Worm (Caenorhabditis elegans) whole organism, L2 larva: ENCODE data around the gene K09A9.6.

Source experiments
- F13H6.1 ChIP-seq: sonication (generic microtip); optimal IDR thresholded peaks from 2 replicates; lab custom pipeline; 2016; ENCODE audit warnings: missing genetic modification characterization, missing compliant biosample characterization
- R02D3.7 ChIP-seq: fragments of 150-350 bp; optimal IDR thresholded peaks from 2 replicates; lab custom pipeline; 2014; ENCODE audit warnings: missing biosample characterization, missing genetic modification characterization
- Y55F3AM.14 ChIP-seq: fragments of 200-800 bp; sonication (Bioruptor generic); optimal IDR thresholded peaks from 2 replicates; lab custom pipeline; 2018; ENCODE audit warnings: mild to moderate bottlenecking, missing genetic modification characterization, missing compliant biosample characterization
- ZK546.5 ChIP-seq: sonication (generic microtip); optimal IDR thresholded peaks from 2 replicates; lab custom pipeline; 2017; ENCODE audit warnings: missing biosample characterization, missing genetic modification characterization
- alr-1 ChIP-seq: fragments of 150-350 bp; optimal IDR thresholded peaks from 2 replicates; lab custom pipeline; 2014; ENCODE audit warnings: missing biosample characterization, missing genetic modification characterization
- ama-1 ChIP-seq: fragments of 150-350 bp; optimal IDR thresholded peaks from 2 replicates; lab custom pipeline; 2018; ENCODE audit warnings: inconsistent platforms
- blmp-1 ChIP-seq: sonication (generic microtip); optimal IDR thresholded peaks from 2 replicates; lab custom pipeline; 2017; ENCODE audit warnings: missing genetic modification characterization, mild to moderate bottlenecking, missing compliant biosample characterization, antibody characterized with exemption, moderate library complexity; ENCODE audit not compliant: insufficient read depth
- ceh-16 ChIP-seq: fragments of 150-350 bp; optimal IDR thresholded peaks from 2 replicates; lab custom pipeline; 2014; ENCODE audit warnings: missing biosample characterization, missing genetic modification characterization
- ceh-82 ChIP-seq: fragments of 150-350 bp; optimal IDR thresholded peaks from 2 replicates; lab custom pipeline; 2014; ENCODE audit warnings: missing biosample characterization, missing genetic modification characterization
- dmd-4 ChIP-seq: sonication (generic microtip); optimal IDR thresholded peaks from 2 replicates; lab custom pipeline; 2017; ENCODE audit warnings: missing biosample characterization, missing genetic modification characterization
- egl-27 ChIP-seq: sonication (generic microtip); optimal IDR thresholded peaks from 3 replicates; lab custom pipeline; 2017; ENCODE audit warnings: missing biosample characterization, missing genetic modification reagents, missing genetic modification characterization
- elt-1 ChIP-seq: fragments of 150-350 bp; optimal IDR thresholded peaks from 2 replicates; lab custom pipeline; 2014; ENCODE audit warnings: missing biosample characterization, missing genetic modification characterization
- fos-1 ChIP-seq: fragments of 150-350 bp; optimal IDR thresholded peaks from 2 replicates; lab custom pipeline; 2014; ENCODE audit warnings: missing biosample characterization, missing genetic modification characterization
- lin-39 ChIP-seq: fragments of 150-350 bp; optimal IDR thresholded peaks from 2 replicates; lab custom pipeline; 2014; ENCODE audit warnings: missing biosample characterization, missing genetic modification reagents, missing genetic modification characterization
- lsy-2 ChIP-seq, 2 experiments: fragments of 150-350 bp in 1 of 2; sonication (generic microtip) in 1 of 2; optimal IDR thresholded peaks; 2 replicates each; lab custom pipeline; 2014 to 2017; ENCODE audit warnings: missing biosample characterization in 2 of 2, missing genetic modification characterization in 2 of 2
- mab-5 ChIP-seq: fragments of 150-350 bp; optimal IDR thresholded peaks from 2 replicates; lab custom pipeline; 2014; ENCODE audit warnings: missing biosample characterization, missing genetic modification characterization
- nhr-10 ChIP-seq: sonication (generic microtip); optimal IDR thresholded peaks from 2 replicates; lab custom pipeline; 2017; ENCODE audit warnings: missing biosample characterization, missing genetic modification characterization
- nhr-11 ChIP-seq: fragments of 150-350 bp; optimal IDR thresholded peaks from 2 replicates; lab custom pipeline; 2014; ENCODE audit warnings: missing biosample characterization, missing genetic modification characterization
- nhr-12 ChIP-seq: fragments of 150-350 bp; optimal IDR thresholded peaks from 2 replicates; lab custom pipeline; 2014; ENCODE audit warnings: missing biosample characterization, missing genetic modification characterization
- nhr-129 ChIP-seq: fragments of 150-350 bp; optimal IDR thresholded peaks from 2 replicates; lab custom pipeline; 2014; ENCODE audit warnings: missing biosample characterization, missing genetic modification characterization
- nhr-21 ChIP-seq: fragments of 150-350 bp; optimal IDR thresholded peaks from 2 replicates; lab custom pipeline; 2014; ENCODE audit warnings: missing biosample characterization, missing genetic modification characterization
- nhr-23 ChIP-seq: fragments of 150-350 bp; optimal IDR thresholded peaks from 2 replicates; lab custom pipeline; 2014; ENCODE audit warnings: missing biosample characterization, missing genetic modification reagents, missing genetic modification characterization
- nhr-237 ChIP-seq: fragments of 150-350 bp; optimal IDR thresholded peaks from 2 replicates; lab custom pipeline; 2014; ENCODE audit warnings: missing biosample characterization, missing genetic modification characterization
- nhr-77 ChIP-seq: fragments of 150-350 bp; optimal IDR thresholded peaks from 2 replicates; lab custom pipeline; 2014; ENCODE audit warnings: missing biosample characterization, missing genetic modification characterization
- peb-1 ChIP-seq: fragments of 150-350 bp; optimal IDR thresholded peaks from 2 replicates; lab custom pipeline; 2014; ENCODE audit warnings: missing biosample characterization, missing genetic modification characterization
- sem-4 ChIP-seq: fragments of 150-350 bp; optimal IDR thresholded peaks from 2 replicates; lab custom pipeline; 2014; ENCODE audit warnings: missing biosample characterization, missing genetic modification reagents, missing genetic modification characterization
- sma-3 ChIP-seq: sonication (generic microtip); optimal IDR thresholded peaks from 2 replicates; lab custom pipeline; 2016; ENCODE audit warnings: missing genetic modification reagents, missing genetic modification characterization, missing compliant biosample characterization
- sma-9 ChIP-seq, 2 experiments: fragments of 150-350 bp in 1 of 2; sonication (generic microtip) in 1 of 2; optimal IDR thresholded peaks; 2 replicates each; lab custom pipeline; 2014 to 2016; ENCODE audit warnings: missing genetic modification characterization in 2 of 2, mild to moderate bottlenecking in 1 of 2, missing biosample characterization in 1 of 2, missing compliant biosample characterization in 1 of 2, missing genetic modification reagents in 1 of 2, moderate library complexity in 1 of 2
- snpc-4 ChIP-seq: fragments of 150-350 bp; optimal IDR thresholded peaks from 2 replicates; lab custom pipeline; 2014; ENCODE audit warnings: missing biosample characterization, missing genetic modification characterization
- unc-39 ChIP-seq: fragments of 150-350 bp; optimal IDR thresholded peaks from 2 replicates; lab custom pipeline; 2014; ENCODE audit warnings: missing biosample characterization, missing genetic modification characterization
- unc-55 ChIP-seq: fragments of 150-350 bp; sonication (generic microtip); optimal IDR thresholded peaks from 3 replicates; lab custom pipeline; 2014; ENCODE audit warnings: missing biosample characterization, missing genetic modification reagents, missing genetic modification characterization
- unc-62 ChIP-seq: fragments of 150-350 bp; optimal IDR thresholded peaks from 2 replicates; lab custom pipeline; 2014; ENCODE audit warnings: missing biosample characterization, missing genetic modification reagents, missing genetic modification characterization
- zag-1 ChIP-seq: fragments of 150-350 bp; optimal IDR thresholded peaks from 2 replicates; lab custom pipeline; 2014; ENCODE audit warnings: missing biosample characterization, missing genetic modification characterization
- ztf-1 ChIP-seq: fragments of 200-800 bp; sonication (Bioruptor generic); conservative IDR thresholded peaks from 2 replicates; pipeline ENCODE4 v1.3.6; 2022; ENCODE audit warnings: missing genetic modification characterization, missing compliant biosample characterization
- ztf-11 ChIP-seq: sonication (generic microtip); optimal IDR thresholded peaks from 2 replicates; lab custom pipeline; 2017; ENCODE audit warnings: missing biosample characterization, missing genetic modification characterization
- ztf-4 ChIP-seq: fragments of 150-350 bp; optimal IDR thresholded peaks from 2 replicates; lab custom pipeline; 2014; ENCODE audit warnings: missing biosample characterization, missing genetic modification characterization

Gene K09A9.6

ce11 chrX:15567986-15568940, 8.8 kb upstream of the K09A9.6 start, which contains the start of gene dyn-1 (continued):
- TF ChIP-seq elt-1 (tag; lab: Kevin White, UChicago) (no peak), snpc-4 (tag; lab: Kevin White, UChicago) (no peak), unc-39 (no peak), ceh-82 (no peak), ztf-11 (tag; lab: Kevin White, UChicago) (no peak), nhr-10 (tag; lab: Kevin White, UChicago) (no peak), ztf-4 (tag; lab: Kevin White, UChicago) (no peak), blmp-1 (tag; lab: Kevin White, UChicago) (peak; percentile 48), sma-3 (GFP tag; lab: Kevin White, UChicago) (peak; percentile 81), R02D3.7 (tag; lab: Kevin White, UChicago) (no peak), unc-55 (GFP tag; lab: Kevin White, UChicago) (peak; percentile 39), ZK546.5 (tag; lab: Kevin White, UChicago) (no peak), ama-1 (lab: Kevin White, UChicago) (no peak), zag-1 (peak; percentile 11)

DNA sequence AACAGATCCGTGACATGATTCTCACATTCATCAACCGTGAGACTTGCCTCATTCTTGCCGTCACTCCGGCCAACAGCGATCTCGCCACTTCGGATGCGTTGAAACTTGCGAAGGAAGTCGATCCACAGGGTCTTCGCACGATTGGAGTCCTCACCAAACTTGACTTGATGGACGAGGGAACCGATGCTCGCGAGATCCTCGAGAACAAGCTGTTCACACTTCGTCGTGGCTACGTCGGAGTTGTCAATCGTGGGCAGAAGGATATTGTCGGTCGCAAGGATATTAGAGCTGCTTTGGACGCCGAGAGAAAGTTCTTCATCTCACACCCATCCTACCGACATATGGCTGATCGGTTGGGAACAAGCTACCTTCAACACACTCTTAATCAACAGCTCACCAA, 7.4 kb upstream of the K09A9.6 start:
- no peak for TF ChIP-seq lin-39 (tag; lab: Kevin White, UChicago)
- no peak for TF ChIP-seq nhr-21
- no peak for TF ChIP-seq unc-39
- TF ChIP-seq sem-4, result no peak
- TF ChIP-seq nhr-10 (tag; lab: Kevin White, UChicago), result no peak
- TF ChIP-seq ZK546.5 (tag; lab: Kevin White, UChicago), result no peak
- no peak for TF ChIP-seq ama-1 (lab: Kevin White, UChicago)
- no peak for TF ChIP-seq fos-1
- TF ChIP-seq egl-27, result no peak
- no peak for TF ChIP-seq lsy-2 (tag; optimal IDR thresholded peaks at IDR 0.05; lab: Kevin White, UChicago)
- no peak for TF ChIP-seq blmp-1 (tag; lab: Kevin White, UChicago)
- no peak for TF ChIP-seq nhr-237 (tag; lab: Kevin White, UChicago)
- no peak for TF ChIP-seq dmd-4 (tag; lab: Kevin White, UChicago)
- TF ChIP-seq Y55F3AM.14 (GFP tag; lab: Kevin White, UChicago), result no peak

DNA sequence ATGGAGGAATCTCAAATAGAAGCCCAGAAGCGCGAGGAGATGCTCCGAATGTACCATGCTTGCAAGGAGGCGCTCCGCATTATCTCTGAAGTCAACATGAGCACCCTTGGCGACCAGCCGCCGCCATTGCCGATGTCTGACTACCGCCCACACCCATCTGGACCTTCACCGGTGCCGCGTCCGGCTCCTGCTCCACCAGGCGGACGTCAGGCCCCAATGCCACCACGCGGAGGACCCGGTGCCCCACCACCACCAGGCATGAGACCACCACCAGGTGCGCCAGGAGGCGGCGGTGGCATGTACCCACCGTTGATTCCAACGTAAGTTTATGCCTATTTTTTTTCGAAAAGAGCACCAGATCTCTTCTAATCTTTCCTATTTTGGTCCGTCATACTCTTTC, 5.0 kb upstream of the K09A9.6 start:
- TF ChIP-seq ztf-1 (GFP tag; lab: Robert Waterston, UW) (0 out of 2 replicates have a peak, but pooled peaks have one; percentile 39), nhr-11 (tag; lab: Kevin White, UChicago) (no peak)

DNA sequence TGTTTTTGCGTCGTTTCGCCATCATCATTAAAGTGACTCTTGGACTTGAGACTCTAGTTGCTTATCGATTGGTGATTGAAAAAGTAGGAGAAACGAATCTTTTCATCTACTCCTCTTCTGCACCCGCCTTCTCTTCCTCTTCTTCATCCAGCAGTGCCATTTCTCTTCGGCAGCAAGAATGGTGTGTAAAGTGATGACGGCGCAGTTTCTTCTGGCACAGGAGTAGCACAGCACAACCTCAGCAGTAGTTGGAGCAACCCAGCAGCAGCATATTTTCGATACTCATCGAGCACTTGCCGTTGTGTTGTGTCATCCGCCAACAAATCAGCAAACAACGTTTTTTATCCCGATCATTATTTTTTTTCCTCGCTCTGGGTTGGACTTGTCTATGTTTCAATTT, 1.6 kb upstream of the K09A9.6 start:
- peak; percentile 19 for TF ChIP-seq F13H6.1 (tag; lab: Kevin White, UChicago)
- peak; percentile 59 for TF ChIP-seq nhr-129
- peak; percentile 29 for TF ChIP-seq sma-9 (GFP tag; optimal IDR thresholded peaks at IDR 0.05; lab: Kevin White, UChicago)
- TF ChIP-seq sma-9 (tag; optimal IDR thresholded peaks at IDR 0.05; lab: Kevin White, UChicago), result no peak
- no peak for TF ChIP-seq lin-39 (tag; lab: Kevin White, UChicago)
- TF ChIP-seq nhr-12 (tag; lab: Kevin White, UChicago), result no peak
- no peak for TF ChIP-seq nhr-77 (tag; lab: Kevin White, UChicago)
- TF ChIP-seq ztf-4 (tag; lab: Kevin White, UChicago), result no peak

DNA sequence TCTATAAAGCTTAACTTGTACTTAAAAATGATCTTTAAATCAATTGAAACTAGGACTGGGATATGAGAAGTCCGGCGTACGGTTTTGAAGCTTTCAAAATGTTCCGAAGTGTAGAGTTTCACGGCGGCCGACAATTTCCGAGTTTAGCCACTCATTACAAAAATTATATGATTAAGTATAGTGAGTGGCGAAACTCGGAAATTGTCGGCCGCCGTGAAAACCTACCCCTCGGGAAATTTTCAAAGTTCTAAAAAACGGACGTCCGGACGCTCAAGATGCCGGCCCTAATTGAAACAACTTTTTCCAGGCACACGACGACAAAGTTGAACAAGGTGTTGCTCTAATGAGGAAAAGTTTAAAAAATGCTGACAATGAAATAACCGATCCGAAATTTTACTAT, 8.1 kb downstream of the K09A9.6 start:
- TF ChIP-seq unc-39 (no peak), ztf-1 (GFP tag; lab: Robert Waterston, UW) (no peak), peb-1 (no peak), alr-1 (tag; lab: Kevin White, UChicago) (no peak), nhr-77 (tag; lab: Kevin White, UChicago) (no peak), nhr-10 (tag; lab: Kevin White, UChicago) (no peak), nhr-23 (no peak), nhr-129 (no peak), snpc-4 (tag; lab: Kevin White, UChicago) (no peak), unc-62 (GFP tag; lab: Kevin White, UChicago) (no peak), sma-3 (GFP tag; lab: Kevin White, UChicago) (no peak), ceh-16 (tag; lab: Kevin White, UChicago) (no peak), mab-5 (tag; lab: Kevin White, UChicago) (no peak), ztf-11 (tag; lab: Kevin White, UChicago) (no peak), R02D3.7 (tag; lab: Kevin White, UChicago) (no peak), blmp-1 (tag; lab: Kevin White, UChicago) (no peak), ceh-82 (no peak)
